Worm (Caenorhabditis elegans) whole organism, late embryonic: Measurements from ENCODE around the gene F17E9.5.
A peak's percentile ranks its signal among the peaks of the same experiment; 100 is the strongest.

Experiments used
- ama-1 ChIP-seq: fragments of 150-350 bp; optimal IDR thresholded peaks from 2 replicates; lab custom pipeline; 2014
- ceh-14 ChIP-seq: sonication (generic microtip); optimal IDR thresholded peaks from 2 replicates; lab custom pipeline; 2016; ENCODE audit warnings: missing genotype, missing genetic modification characterization, missing compliant biosample characterization
- ceh-22 ChIP-seq: sonication (generic microtip); optimal IDR thresholded peaks from 2 replicates; lab custom pipeline; 2017; ENCODE audit warnings: missing biosample characterization, missing genetic modification characterization
- ceh-30 ChIP-seq: fragments of 150-350 bp; optimal IDR thresholded peaks from 2 replicates; lab custom pipeline; 2014; ENCODE audit warnings: missing biosample characterization, missing genetic modification characterization
- che-1 ChIP-seq: sonication (generic microtip); optimal IDR thresholded peaks from 2 replicates; lab custom pipeline; 2016; ENCODE audit warnings: mild to moderate bottlenecking, missing genetic modification characterization, missing compliant biosample characterization
- dve-1 ChIP-seq: sonication (generic microtip); optimal IDR thresholded peaks from 2 replicates; lab custom pipeline; 2017; ENCODE audit warnings: antibody characterized with exemption, mild to moderate bottlenecking, missing genetic modification characterization, missing compliant biosample characterization
- elt-2 ChIP-seq: sonication (generic microtip); optimal IDR thresholded peaks from 2 replicates; lab custom pipeline; 2016; ENCODE audit warnings: missing genetic modification reagents, missing genetic modification characterization, missing compliant biosample characterization
- elt-4 ChIP-seq: sonication (generic microtip); optimal IDR thresholded peaks from 2 replicates; lab custom pipeline; 2016; ENCODE audit warnings: missing genetic modification characterization, missing compliant biosample characterization
- hlh-30 ChIP-seq: sonication (generic microtip); optimal IDR thresholded peaks from 2 replicates; lab custom pipeline; 2017; ENCODE audit warnings: antibody characterized with exemption, missing genetic modification characterization, missing compliant biosample characterization; ENCODE audit not compliant: insufficient read depth
- nfya-1 ChIP-seq: sonication (generic microtip); optimal IDR thresholded peaks from 2 replicates; lab custom pipeline; 2017; ENCODE audit warnings: missing genetic modification characterization, mild to moderate bottlenecking, missing compliant biosample characterization, antibody characterized with exemption, moderate library complexity
- pha-4 ChIP-seq: fragments of 150-350 bp; optimal IDR thresholded peaks from 2 replicates; lab custom pipeline; 2018; ENCODE audit warnings: missing biosample characterization, missing genetic modification reagents, missing genetic modification characterization
- pqm-1 ChIP-seq: sonication (generic microtip); optimal IDR thresholded peaks from 2 replicates; lab custom pipeline; 2016; ENCODE audit warnings: missing genetic modification characterization, missing compliant biosample characterization
- zip-5 ChIP-seq: sonication (generic microtip); optimal IDR thresholded peaks from 2 replicates; lab custom pipeline; 2016; ENCODE audit warnings: missing genetic modification characterization, missing compliant biosample characterization
- ztf-16 ChIP-seq: sonication (generic microtip); optimal IDR thresholded peaks from 2 replicates; lab custom pipeline; 2017; ENCODE audit warnings: missing genetic modification characterization, missing compliant biosample characterization

DNA sequence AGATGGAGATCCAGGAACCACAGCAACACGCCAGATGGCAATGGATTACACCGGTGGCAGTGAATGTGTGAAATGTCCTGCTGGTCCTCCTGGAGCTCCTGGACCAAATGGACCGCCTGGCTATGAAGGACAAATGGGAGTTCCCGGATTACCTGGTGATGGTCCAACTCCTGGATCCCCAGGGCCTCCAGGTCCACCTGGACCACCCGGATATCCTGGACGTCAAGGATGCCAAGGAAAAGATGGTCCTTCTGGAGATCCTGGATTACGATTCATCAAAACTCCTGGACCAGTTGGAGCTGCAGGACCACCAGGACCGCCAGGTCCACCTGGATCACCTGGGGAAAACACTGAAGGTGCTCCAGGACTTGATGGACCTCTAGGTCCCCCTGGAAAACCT is 11.7 kb downstream of the F17E9.5 start:
- TF ChIP-seq pha-4 (no peak), elt-2 (tag; lab: Kevin White, UChicago) (no peak), ceh-14 (tag; lab: Kevin White, UChicago) (no peak), ceh-30 (tag; lab: Kevin White, UChicago) (no peak), che-1 (tag; lab: Kevin White, UChicago) (no peak), nfya-1 (tag; lab: Kevin White, UChicago) (no peak), zip-5 (no peak), ama-1 (no peak), elt-4 (tag; lab: Kevin White, UChicago) (peak; percentile 64), pqm-1 (tag; lab: Kevin White, UChicago) (no peak), hlh-30 (tag; lab: Kevin White, UChicago) (no peak), dve-1 (no peak), ceh-22 (tag; lab: Kevin White, UChicago) (no peak), ztf-16 (tag; lab: Kevin White, UChicago) (no peak)
